Fruit fly (Drosophila melanogaster): ENCODE data around the gene CG31142.

Gene CG31142

DNA sequence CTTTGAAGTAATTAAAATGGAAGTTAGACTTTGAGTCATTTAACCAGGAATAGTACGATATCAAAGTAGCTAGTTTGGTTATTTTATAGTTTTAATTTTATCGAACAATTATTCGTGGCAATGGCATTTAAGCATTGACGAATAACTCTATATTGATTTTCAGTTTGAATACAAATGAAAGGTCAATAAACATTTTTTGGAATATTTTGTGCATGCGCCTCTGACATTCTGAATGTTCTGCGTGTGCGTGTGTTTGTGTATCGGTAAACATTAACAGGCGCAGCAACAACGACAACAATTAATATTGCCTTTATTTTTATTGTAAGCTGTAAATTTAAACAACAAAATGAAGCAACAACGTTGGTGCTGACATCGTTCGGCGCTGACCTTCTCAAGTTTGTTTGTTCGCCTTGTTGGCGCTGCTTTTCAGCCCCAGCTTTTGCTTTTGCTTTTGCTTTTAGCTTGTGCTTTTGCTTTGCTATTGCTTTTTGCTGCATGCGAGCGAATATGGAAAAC is 19.6 kb upstream of the CG31142 start (continued):
- TF ChIP-seq D (optimal IDR thresholded peaks at IDR 0.05) = no peak
- TF ChIP-seq D (GFP tag; optimal IDR thresholded peaks at IDR 0.05) = peak; percentile 43
- TF ChIP-seq sd (tag; optimal IDR thresholded peaks at IDR 0.05) = peak; percentile 72
- TF ChIP-seq CG4424 (GFP tag; optimal IDR thresholded peaks at IDR 0.05) = no peak
- peak; percentile 60 for TF ChIP-seq CG10543 (GFP tag; optimal IDR thresholded peaks at IDR 0.05)
- TF ChIP-seq fd64A (GFP tag; optimal IDR thresholded peaks at IDR 0.05) = peak; percentile 64
- no peak for TF ChIP-seq CG6689 (GFP tag; IDR thresholded peaks at IDR 0.05)
- TF ChIP-seq CG11560 (tag; IDR thresholded peaks at IDR 0.05) = no peak
- TF ChIP-seq Atf-2 (GFP tag; optimal IDR thresholded peaks at IDR 0.05) = no peak
- TF ChIP-seq nom (GFP tag; optimal IDR thresholded peaks at IDR 0.05) = peak; percentile 31
- TF ChIP-seq CG14014 (GFP tag; IDR thresholded peaks at IDR 0.05) = peak; percentile 25; the same call in 1 of the 2 replicates
- TF ChIP-seq sens-2 (GFP tag; IDR thresholded peaks at IDR 0.05) = no peak
- no peak for TF ChIP-seq Six4 (GFP tag; optimal IDR thresholded peaks at IDR 0.05)
- TF ChIP-seq D19B (GFP tag; optimal IDR thresholded peaks at IDR 0.05) = no peak
- TF ChIP-seq CG8089 (GFP tag; optimal IDR thresholded peaks at IDR 0.05) = no peak
- no peak for TF ChIP-seq HLH54F (GFP tag; optimal IDR thresholded peaks at IDR 0.05)
- no peak for TF ChIP-seq YL-1 (GFP tag; optimal IDR thresholded peaks at IDR 0.05)
- TF ChIP-seq NC2α (GFP tag; optimal IDR thresholded peaks at IDR 0.05) = no peak
- no peak for TF ChIP-seq slou (GFP tag; optimal IDR thresholded peaks at IDR 0.05)
- peak; percentile 76 for TF ChIP-seq ATbp (GFP tag; optimal IDR thresholded peaks at IDR 0.05)
- no peak for TF ChIP-seq Ada2b (GFP tag; IDR thresholded peaks at IDR 0.05)
- peak in 1 of 2 experiments; percentile 49 for TF ChIP-seq Eip74EF (GFP tag; optimal IDR thresholded peaks at IDR 0.05)
- TF ChIP-seq Lpt (GFP tag; optimal IDR thresholded peaks at IDR 0.05) = no peak
- peak; percentile 49 for TF ChIP-seq CG12219 (GFP tag; optimal IDR thresholded peaks at IDR 0.05)
- no peak for TF ChIP-seq CG15696 (tag; optimal IDR thresholded peaks at IDR 0.05)
- no peak for TF ChIP-seq CG5245 (GFP tag; optimal IDR thresholded peaks at IDR 0.05)
- TF ChIP-seq onecut (GFP tag; IDR thresholded peaks at IDR 0.05) = peak; percentile 39
- TF ChIP-seq CG11398 (GFP tag; optimal IDR thresholded peaks at IDR 0.05) = peak; percentile 48
- no peak; the same call in 2 of the 3 replicates for TF ChIP-seq dysf (GFP tag; IDR thresholded peaks at IDR 0.05)
- TF ChIP-seq Sry-δ (GFP tag; optimal IDR thresholded peaks at IDR 0.05) = no peak
- TF ChIP-seq Jarid2 (GFP tag; optimal IDR thresholded peaks at IDR 0.05) = peak; percentile 3
- TF ChIP-seq MBD-R2 (GFP tag; IDR thresholded peaks at IDR 0.05) = no peak
- no peak for TF ChIP-seq sisA (GFP tag; IDR thresholded peaks at IDR 0.05)
- TF ChIP-seq nmo (GFP tag; optimal IDR thresholded peaks at IDR 0.05) = no peak
- no peak for TF ChIP-seq CG10565 (GFP tag; optimal IDR thresholded peaks at IDR 0.05)
- TF ChIP-seq ftz-f1 (GFP tag; optimal IDR thresholded peaks at IDR 0.05) = peak; percentile 61
- TF ChIP-seq ranshi (GFP tag; IDR thresholded peaks at IDR 0.05) = peak; percentile 31; the same call in 1 of the 2 replicates
- TF ChIP-seq HmgD (GFP tag; optimal IDR thresholded peaks at IDR 0.05) = no peak
- TF ChIP-seq CG12236 (GFP tag; optimal IDR thresholded peaks at IDR 0.05) = no peak
- peak; percentile 63 for TF ChIP-seq PHDP (tag; optimal IDR thresholded peaks at IDR 0.05)
- peak; percentile 76 for TF ChIP-seq CG7987 (GFP tag; optimal IDR thresholded peaks at IDR 0.05)
- peak; percentile 53 for TF ChIP-seq CG18599 (GFP tag; optimal IDR thresholded peaks at IDR 0.05)
- TF ChIP-seq grn (GFP tag; optimal IDR thresholded peaks at IDR 0.05) = no peak
- no peak for TF ChIP-seq CG7357 (GFP tag; IDR thresholded peaks at IDR 0.05)
- TF ChIP-seq CG17385 (GFP tag; optimal IDR thresholded peaks at IDR 0.05) = peak; percentile 39
- no peak for TF ChIP-seq Xbp1 (GFP tag; optimal IDR thresholded peaks at IDR 0.05)
- TF ChIP-seq hth (optimal IDR thresholded peaks at IDR 0.05) = no peak
- no peak for TF ChIP-seq CG13624 (GFP tag; optimal IDR thresholded peaks at IDR 0.05)
- TF ChIP-seq dati (GFP tag; IDR thresholded peaks at IDR 0.05) = no peak
- no peak for TF ChIP-seq CG2889 (GFP tag; IDR thresholded peaks at IDR 0.05)
- no peak for TF ChIP-seq cad (GFP tag; optimal IDR thresholded peaks at IDR 0.05)
- TF ChIP-seq H15 (GFP tag; IDR thresholded peaks at IDR 0.05) = no peak

Measured in whole organism, embryonic.